Worm (Caenorhabditis elegans) whole organism, L4 larva: ENCODE results near the gene myrf-1.

Experiments
- D1046.2 ChIP-seq: fragments of 200-800 bp; sonication (Bioruptor generic); IDR thresholded peaks from 2 replicates; pipeline ENCODE4 v1.3.6; 2022; ENCODE audit warnings: missing genetic modification characterization, missing compliant biosample characterization
- F26F4.8 ChIP-seq: fragments of 200-800 bp; sonication (Bioruptor generic); conservative IDR thresholded peaks from 2 replicates; pipeline ENCODE4 v1.3.6; 2022; ENCODE audit warnings: missing genetic modification characterization, missing compliant biosample characterization
- F37D6.2 ChIP-seq: sonication (generic microtip); optimal IDR thresholded peaks from 2 replicates; lab custom pipeline; 2016; ENCODE audit warnings: mild to moderate bottlenecking, missing genetic modification characterization, missing compliant biosample characterization
- F44E2.7 ChIP-seq: fragments of 200-800 bp; sonication (Bioruptor generic); IDR thresholded peaks from 2 replicates; pipeline ENCODE4 v2.1.2; 2022; ENCODE audit warnings: missing genetic modification characterization, missing compliant biosample characterization
- R02D3.7 ChIP-seq: fragments of 150-350 bp; sonication (generic microtip); optimal IDR thresholded peaks from 3 replicates; lab custom pipeline; 2014; ENCODE audit warnings: missing biosample characterization, missing genetic modification characterization
- T20F7.1 ChIP-seq: fragments of 200-800 bp; sonication (Bioruptor generic); optimal IDR thresholded peaks from 2 replicates; lab custom pipeline; 2018; ENCODE audit warnings: mild to moderate bottlenecking, missing genetic modification characterization, missing compliant biosample characterization
- T26A8.4 ChIP-seq: fragments of 200-800 bp; sonication (Bioruptor generic); IDR thresholded peaks from 2 replicates; pipeline ENCODE4 v1.3.6; 2022; ENCODE audit warnings: missing genetic modification characterization, missing compliant biosample characterization
- Y105C5A.15 ChIP-seq: fragments of 200-800 bp; sonication (Bioruptor generic); IDR thresholded peaks from 2 replicates; pipeline ENCODE4 v1.3.6; 2022; ENCODE audit warnings: missing genetic modification characterization, missing compliant biosample characterization
- Y75B8A.6 ChIP-seq: fragments of 200-800 bp; sonication (Bioruptor generic); IDR thresholded peaks from 2 replicates; pipeline ENCODE4 v1.3.6; 2022; ENCODE audit warnings: missing genetic modification reagents, missing genetic modification characterization, missing compliant biosample characterization
- aha-1 ChIP-seq: fragments of 150-350 bp; peaks from one replicate; lab custom pipeline; 2014; ENCODE audit warnings: missing biosample characterization, missing genetic modification characterization
- ama-1 ChIP-seq: fragments of 150-350 bp; optimal IDR thresholded peaks from 2 replicates; lab custom pipeline; 2014; ENCODE audit warnings: inconsistent platforms, mixed read lengths
- attf-4 ChIP-seq: sonication (generic microtip); optimal IDR thresholded peaks from 3 replicates; lab custom pipeline; 2017; ENCODE audit warnings: missing biosample characterization, missing genetic modification characterization
- ceh-28 ChIP-seq: fragments of 150-350 bp; optimal IDR thresholded peaks from 2 replicates; lab custom pipeline; 2014; ENCODE audit warnings: missing biosample characterization, missing genetic modification reagents, missing genetic modification characterization
- ceh-32 ChIP-seq: sonication (generic microtip); optimal IDR thresholded peaks from 2 replicates; lab custom pipeline; 2016; ENCODE audit warnings: mild to moderate bottlenecking, missing genetic modification characterization, missing compliant biosample characterization; ENCODE audit not compliant: poor library complexity
- ceh-62 ChIP-seq: sonication (generic microtip); optimal IDR thresholded peaks from 2 replicates; lab custom pipeline; 2017; ENCODE audit warnings: missing biosample characterization, missing genetic modification characterization
- cey-2 ChIP-seq: sonication (generic microtip); optimal IDR thresholded peaks from 3 replicates; lab custom pipeline; 2017; ENCODE audit warnings: missing genetic modification characterization, mild to moderate bottlenecking, missing compliant biosample characterization, antibody characterized with exemption, borderline replicate concordance; ENCODE audit not compliant: insufficient read depth
- ctbp-1 ChIP-seq: fragments of 200-800 bp; sonication (Bioruptor generic); IDR thresholded peaks from 2 replicates; pipeline ENCODE4 v1.3.6; 2022; ENCODE audit warnings: missing genetic modification reagents, missing genetic modification characterization, missing compliant biosample characterization
- daf-8 ChIP-seq: fragments of 200-800 bp; sonication (Bioruptor generic); IDR thresholded peaks from 2 replicates; pipeline ENCODE4 v1.3.6; 2022; ENCODE audit warnings: missing genetic modification characterization, missing compliant biosample characterization
- dmd-8 ChIP-seq: fragments of 200-800 bp; sonication (Bioruptor generic); IDR thresholded peaks from 2 replicates; pipeline ENCODE4 v1.3.6; 2022; ENCODE audit warnings: missing genetic modification characterization, missing compliant biosample characterization
- dpl-1 ChIP-seq: fragments of 150-350 bp; optimal IDR thresholded peaks from 2 replicates; lab custom pipeline; 2014; ENCODE audit warnings: missing biosample characterization, missing genetic modification reagents, missing genetic modification characterization
- dve-1 ChIP-seq: sonication (generic microtip); optimal IDR thresholded peaks from 2 replicates; lab custom pipeline; 2017; ENCODE audit warnings: antibody characterized with exemption, mild to moderate bottlenecking, missing genetic modification characterization, missing compliant biosample characterization; ENCODE audit not compliant: insufficient read depth
- egl-27 ChIP-seq: sonication (generic microtip); optimal IDR thresholded peaks from 3 replicates; lab custom pipeline; 2017; ENCODE audit warnings: missing biosample characterization, missing genetic modification reagents, missing genetic modification characterization
- fos-1 ChIP-seq: fragments of 150-350 bp; optimal IDR thresholded peaks from 2 replicates; lab custom pipeline; 2014; ENCODE audit warnings: missing biosample characterization, missing genetic modification characterization
- hlh-30 ChIP-seq: sonication (generic microtip); optimal IDR thresholded peaks from 2 replicates; lab custom pipeline; 2017; ENCODE audit warnings: antibody characterized with exemption, mild to moderate bottlenecking, missing genetic modification characterization, missing compliant biosample characterization; ENCODE audit not compliant: insufficient read depth
- hmg-1.1 ChIP-seq: fragments of 200-800 bp; sonication (Bioruptor generic); IDR thresholded peaks from 2 replicates; pipeline ENCODE4 v1.3.6; 2022; ENCODE audit warnings: missing genetic modification reagents, missing genetic modification characterization, missing compliant biosample characterization
- jun-1 ChIP-seq: fragments of 150-350 bp; optimal IDR thresholded peaks from 2 replicates; lab custom pipeline; 2014; ENCODE audit warnings: missing biosample characterization, missing genetic modification reagents, missing genetic modification characterization
- lin-39 ChIP-seq: fragments of 150-350 bp; optimal IDR thresholded peaks from 2 replicates; lab custom pipeline; 2014; ENCODE audit warnings: missing biosample characterization, missing genetic modification reagents, missing genetic modification characterization
- lir-3 ChIP-seq: sonication (generic microtip); optimal IDR thresholded peaks from 2 replicates; lab custom pipeline; 2016; ENCODE audit warnings: mild to moderate bottlenecking, missing genetic modification characterization, missing compliant biosample characterization
- lsy-2 ChIP-seq, 2 experiments: fragments of 150-350 bp in 1 of 2; sonication (generic microtip) in 1 of 2; optimal IDR thresholded peaks; 2 replicates each; lab custom pipeline; 2014 to 2017; ENCODE audit warnings: missing biosample characterization in 2 of 2, missing genetic modification characterization in 2 of 2
- madf-5 ChIP-seq, 2 experiments: fragments of 200-800 bp; sonication (Bioruptor generic); IDR thresholded peaks; 2 replicates each; pipeline ENCODE4 v1.3.6; 2022; ENCODE audit warnings: missing compliant biosample characterization in 2 of 2, missing genetic modification characterization in 2 of 2
- mxl-2 ChIP-seq: fragments of 200-800 bp; sonication (Bioruptor generic); conservative IDR thresholded peaks from 2 replicates; pipeline ENCODE4 v1.3.6; 2022; ENCODE audit warnings: missing genetic modification reagents, missing genetic modification characterization, missing compliant biosample characterization
- mxl-3 ChIP-seq: fragments of 200-800 bp; sonication (Bioruptor generic); optimal IDR thresholded peaks from 2 replicates; lab custom pipeline; 2018; ENCODE audit warnings: mild to moderate bottlenecking, missing genetic modification characterization, missing compliant biosample characterization
- nhr-10 ChIP-seq: fragments of 150-350 bp; optimal IDR thresholded peaks from 2 replicates; lab custom pipeline; 2014; ENCODE audit warnings: missing biosample characterization, missing genetic modification characterization
- nhr-102 ChIP-seq: sonication (generic microtip); optimal IDR thresholded peaks from 2 replicates; lab custom pipeline; 2016; ENCODE audit warnings: mild to moderate bottlenecking, missing genetic modification characterization, moderate library complexity, missing compliant biosample characterization
- nhr-28 ChIP-seq: fragments of 150-350 bp; optimal IDR thresholded peaks from 2 replicates; lab custom pipeline; 2014; ENCODE audit warnings: missing biosample characterization, missing genetic modification characterization
- nhr-42 ChIP-seq: fragments of 200-800 bp; sonication (Bioruptor generic); IDR thresholded peaks from 2 replicates; pipeline ENCODE4 v1.3.6; 2022; ENCODE audit warnings: missing genetic modification characterization, missing compliant biosample characterization
- pha-4 ChIP-seq, 2 experiments: fragments of 150-350 bp in 1 of 2; fragments of 200-800 bp in 1 of 2; sonication (Bioruptor generic) in 1 of 2; IDR thresholded peaks in 1 of 2; optimal IDR thresholded peaks in 1 of 2; 2 replicates each; pipeline versions ENCODE4 v1.3.6 to Lab custom; 2014 to 2022; ENCODE audit warnings: missing genetic modification characterization in 2 of 2, missing genetic modification reagents in 2 of 2, missing biosample characterization in 1 of 2, missing compliant biosample characterization in 1 of 2
- sdz-12 ChIP-seq: fragments of 200-800 bp; sonication (Bioruptor generic); optimal IDR thresholded peaks from 2 replicates; lab custom pipeline; 2018; ENCODE audit warnings: mild to moderate bottlenecking, missing genetic modification characterization, missing compliant biosample characterization
- snpc-4 ChIP-seq: fragments of 150-350 bp; optimal IDR thresholded peaks from 2 replicates; lab custom pipeline; 2014; ENCODE audit warnings: missing biosample characterization, missing genetic modification characterization
- spr-3 ChIP-seq: fragments of 200-800 bp; sonication (Bioruptor generic); optimal IDR thresholded peaks from 2 replicates; lab custom pipeline; 2018; ENCODE audit warnings: mild to moderate bottlenecking, missing genetic modification characterization, missing compliant biosample characterization
- tra-1 ChIP-seq: fragments of 200-800 bp; sonication (Bioruptor generic); IDR thresholded peaks from 2 replicates; pipeline ENCODE4 v1.3.6; 2022; ENCODE audit warnings: missing genetic modification reagents, missing genetic modification characterization, missing compliant biosample characterization
- unc-130 ChIP-seq: sonication (generic microtip); optimal IDR thresholded peaks from 2 replicates; lab custom pipeline; 2016; ENCODE audit warnings: missing genetic modification reagents, missing genetic modification characterization, missing compliant biosample characterization
- zfp-2 ChIP-seq: sonication (generic microtip); optimal IDR thresholded peaks from 2 replicates; lab custom pipeline; 2016; ENCODE audit warnings: mild to moderate bottlenecking, missing genetic modification characterization, missing compliant biosample characterization
- zip-2 ChIP-seq: fragments of 150-350 bp; optimal IDR thresholded peaks from 2 replicates; lab custom pipeline; 2014; ENCODE audit warnings: missing biosample characterization, missing genetic modification characterization
- ztf-11 ChIP-seq: fragments of 150-350 bp; optimal IDR thresholded peaks from 2 replicates; lab custom pipeline; 2014; ENCODE audit warnings: missing biosample characterization, missing genetic modification characterization

myrf-1 gene

DNA sequence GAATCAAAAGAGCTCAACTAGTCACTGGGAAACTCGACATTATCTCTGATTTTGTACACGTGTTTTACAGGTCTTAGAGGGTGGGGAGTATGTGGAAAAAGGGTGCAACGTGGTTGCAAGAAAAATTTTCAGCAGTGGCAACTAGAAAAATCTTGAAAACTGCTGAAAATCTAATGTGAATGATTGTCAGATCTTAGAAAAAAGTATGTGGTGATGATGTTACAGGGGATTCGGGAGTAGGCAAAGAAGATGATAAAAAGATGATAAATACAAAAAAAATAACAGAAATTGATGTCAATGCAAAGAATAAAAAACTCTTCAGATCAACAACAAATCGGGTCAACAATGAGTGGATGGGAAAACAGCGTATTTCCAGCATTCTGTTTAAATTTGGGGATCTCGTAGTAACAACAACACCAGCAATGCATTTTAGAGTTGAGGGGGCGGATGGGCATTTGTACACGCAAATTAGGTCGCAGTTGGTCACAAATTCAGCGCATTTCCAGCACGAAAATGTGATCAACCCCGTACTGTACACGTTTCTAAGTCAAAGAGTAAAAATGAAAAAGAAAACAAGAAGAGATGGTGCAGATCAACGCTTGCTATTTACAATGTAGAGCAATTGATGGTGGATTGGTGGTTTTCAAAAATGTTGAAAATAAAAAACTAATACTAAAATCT is 41.3 kb upstream of the myrf-1 start (continued):
- TF ChIP-seq T20F7.1 (GFP tag; lab: Kevin White, UChicago) (peak; percentile 35), pha-4 (GFP tag; IDR thresholded peaks at IDR 0.05; lab: Robert Waterston, UW) (peak; percentile 25; the same call in 1 of the 2 replicates), pha-4 (tag; optimal IDR thresholded peaks at IDR 0.05; lab: Kevin White, UChicago) (no peak), lsy-2 (tag; optimal IDR thresholded peaks at IDR 0.05; lab: Kevin White, UChicago) (peak in 1 of 2 experiments; percentile 2), R02D3.7 (tag; lab: Kevin White, UChicago) (no peak)
- TF ChIP-seq, all 104 proteins: peak for 33

DNA sequence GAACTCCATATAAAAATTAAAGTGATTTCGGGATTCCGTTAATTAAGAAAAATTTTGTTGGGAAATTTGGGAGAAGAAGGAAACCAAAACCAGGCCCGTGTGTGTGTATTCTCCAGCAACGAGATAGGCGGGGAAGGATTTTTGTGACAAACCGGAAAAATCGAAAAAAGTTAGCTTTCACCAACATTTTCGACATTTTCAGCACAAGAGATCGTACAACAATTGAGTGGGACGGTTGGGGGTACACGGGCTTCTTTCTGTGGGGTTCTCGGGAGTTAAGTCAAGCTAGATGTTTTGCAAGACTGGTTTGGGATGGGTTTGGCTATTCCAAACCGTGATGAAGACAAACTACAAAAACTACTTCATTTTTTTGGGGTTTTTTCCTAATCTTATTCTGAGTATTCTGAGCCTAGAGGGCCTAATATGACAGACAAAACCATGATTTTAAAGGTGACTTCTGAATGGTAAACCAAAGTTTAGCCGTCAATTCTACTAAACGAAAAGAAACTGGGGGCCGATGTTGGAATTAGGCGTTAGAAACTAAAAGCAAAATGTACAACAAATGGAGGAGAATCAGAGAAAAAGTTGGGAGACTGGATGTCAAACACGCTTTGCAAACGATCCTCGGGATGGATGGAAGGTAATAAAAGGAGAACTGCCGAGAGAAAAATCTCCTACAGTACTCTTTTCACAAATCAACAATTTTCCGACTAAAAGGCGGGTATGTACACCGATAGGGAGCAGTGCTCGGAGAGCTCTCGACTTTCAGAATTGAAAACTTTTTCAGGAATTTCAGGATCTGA is 40.5 kb upstream of the myrf-1 start:
- TF ChIP-seq aha-1: peak; percentile 88
- no peak for TF ChIP-seq nhr-42 (GFP tag; lab: Robert Waterston, UW)
- no peak for TF ChIP-seq ceh-32 (tag; lab: Kevin White, UChicago)
- TF ChIP-seq ceh-28 (tag; lab: Kevin White, UChicago): no peak
- peak; percentile 51 for TF ChIP-seq T26A8.4
- no peak for TF ChIP-seq mxl-3 (GFP tag; lab: Kevin White, UChicago)
- peak; percentile 38 for TF ChIP-seq sdz-12 (GFP tag; lab: Kevin White, UChicago)
- no peak for TF ChIP-seq cey-2 (tag; lab: Kevin White, UChicago)
- TF ChIP-seq R02D3.7 (tag; lab: Kevin White, UChicago): no peak
- TF ChIP-seq pha-4 (GFP tag; IDR thresholded peaks at IDR 0.05; lab: Robert Waterston, UW): no peak; the same call in none of the 2 replicates
- no peak for TF ChIP-seq pha-4 (tag; optimal IDR thresholded peaks at IDR 0.05; lab: Kevin White, UChicago)
- TF ChIP-seq hmg-1.1 (GFP tag; lab: Robert Waterston, UW): no peak; the same call in 1 of the 2 replicates
- TF ChIP-seq jun-1 (tag; lab: Kevin White, UChicago): no peak
- peak; percentile 39; the same call in 1 of the 2 replicates for TF ChIP-seq tra-1 (GFP tag; lab: Robert Waterston, UW)
- TF ChIP-seq ztf-11 (tag; lab: Kevin White, UChicago): no peak
- TF ChIP-seq dmd-8 (GFP tag; lab: Robert Waterston, UW): 0 out of 2 replicates have a peak, but pooled peaks have one; percentile 61
- TF ChIP-seq madf-5 (GFP tag; IDR thresholded peaks at IDR 0.05; lab: Robert Waterston, UW): peak; percentile 3 to 47; a peak in 2 of 4 replicates
- TF ChIP-seq zfp-2 (tag; lab: Kevin White, UChicago): no peak
- TF ChIP-seq lsy-2 (tag; optimal IDR thresholded peaks at IDR 0.05; lab: Kevin White, UChicago): peak in 1 of 2 experiments; percentile 29
- no peak for TF ChIP-seq daf-8
- TF ChIP-seq attf-4: peak; percentile 22
- no peak for TF ChIP-seq lir-3 (tag; lab: Kevin White, UChicago)
- no peak for TF ChIP-seq nhr-102 (tag; lab: Kevin White, UChicago)
- no peak for TF ChIP-seq fos-1 (tag; lab: Kevin White, UChicago)
- 0 out of 2 replicates have a peak, but pooled peaks have one; percentile 6 for TF ChIP-seq F26F4.8 (GFP tag; lab: Robert Waterston, UW)
- TF ChIP-seq dve-1 (tag; lab: Kevin White, UChicago): peak; percentile 2
- TF ChIP-seq F37D6.2 (tag; lab: Kevin White, UChicago): no peak
- TF ChIP-seq unc-130 (GFP tag; lab: Kevin White, UChicago): no peak
- TF ChIP-seq F44E2.7 (GFP tag; lab: Robert Waterston, UW): no peak
- no peak for TF ChIP-seq lin-39 (tag; lab: Kevin White, UChicago)
- TF ChIP-seq D1046.2 (GFP tag; lab: Robert Waterston, UW): peak; percentile 57; the same call in 1 of the 2 replicates
- no peak for TF ChIP-seq snpc-4
- TF ChIP-seq Y105C5A.15: peak; percentile 14; the same call in 1 of the 2 replicates
- no peak for TF ChIP-seq mxl-2 (GFP tag; lab: Robert Waterston, UW)
- TF ChIP-seq dpl-1 (GFP tag; lab: Kevin White, UChicago): no peak
- TF ChIP-seq egl-27 (tag; lab: Kevin White, UChicago): no peak
- no peak for TF ChIP-seq ceh-62 (tag; lab: Kevin White, UChicago)
- TF ChIP-seq hlh-30 (tag; lab: Kevin White, UChicago): no peak
- peak; percentile 36 for TF ChIP-seq spr-3 (GFP tag; lab: Kevin White, UChicago)
- no peak; the same call in 1 of the 2 replicates for TF ChIP-seq Y75B8A.6 (GFP tag; lab: Robert Waterston, UW)
- TF ChIP-seq nhr-28 (tag; lab: Kevin White, UChicago): no peak
- TF ChIP-seq ctbp-1 (GFP tag; lab: Robert Waterston, UW): peak; percentile 67; the same call in 1 of the 2 replicates
- no peak for TF ChIP-seq nhr-10 (tag; lab: Kevin White, UChicago)
- no peak for TF ChIP-seq zip-2 (tag; lab: Kevin White, UChicago)
- TF ChIP-seq ama-1: peak; percentile 90
